Worm (Caenorhabditis elegans): ENCODE data around the gene vps-60.

The vps-60 gene

DNA sequence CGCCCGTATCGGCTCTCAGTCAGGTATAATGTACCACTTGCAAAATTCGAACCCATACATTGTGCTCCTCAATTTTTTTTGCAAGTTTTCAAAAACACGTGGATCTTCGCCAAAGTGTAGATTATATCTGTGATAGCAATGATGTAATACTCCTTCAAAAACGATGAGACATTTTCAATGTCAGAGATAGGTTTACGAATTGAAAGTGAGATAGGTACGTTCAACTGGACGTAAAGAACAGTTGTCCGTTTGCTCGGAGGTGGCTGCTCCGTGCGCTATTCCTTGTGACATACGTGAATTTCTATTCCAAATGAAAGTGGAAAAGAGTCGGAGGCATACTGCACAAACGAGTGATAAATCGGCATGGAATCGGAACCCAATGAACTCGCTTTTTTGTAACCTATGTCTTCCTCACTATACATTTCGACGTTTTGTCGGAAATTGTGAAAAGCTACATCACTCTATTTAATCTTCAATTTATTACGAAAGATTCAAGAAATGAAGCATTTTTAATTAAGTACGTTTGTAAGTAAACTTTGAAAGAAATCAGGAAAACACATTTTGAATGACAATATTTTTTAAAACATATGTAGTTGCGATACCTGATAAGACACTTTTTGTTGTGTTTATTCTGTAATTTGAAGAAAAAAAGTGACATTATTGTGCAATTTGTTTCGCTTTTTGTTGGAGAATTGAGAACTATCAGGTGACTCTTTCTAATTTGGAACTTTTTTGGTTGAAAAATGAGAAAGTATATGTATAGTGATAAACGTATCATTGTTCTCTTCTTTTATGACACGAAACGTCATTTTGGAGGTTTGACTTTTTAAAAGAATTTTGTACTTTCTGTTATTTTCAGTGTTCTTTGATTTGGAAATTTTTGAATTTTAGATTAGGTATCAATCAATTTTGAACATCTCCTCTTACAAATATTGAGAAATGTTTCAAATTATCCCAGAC is 48.8 kb upstream of the vps-60 start:
- peak; percentile 28 for TF ChIP-seq fos-1 (tag; optimal IDR thresholded peaks at IDR 0.05)
- no peak for TF ChIP-seq unc-55 (GFP tag; optimal IDR thresholded peaks at IDR 0.05)
- peak; percentile 74 for TF ChIP-seq sma-9 (GFP tag; optimal IDR thresholded peaks at IDR 0.05)
- TF ChIP-seq sma-9 (tag; optimal IDR thresholded peaks at IDR 0.05) = no peak
- TF ChIP-seq F13H6.1 (tag; optimal IDR thresholded peaks at IDR 0.05) = peak; percentile 51
- peak; percentile 81 for TF ChIP-seq nhr-129 (tag; optimal IDR thresholded peaks at IDR 0.05)
- TF ChIP-seq blmp-1 (tag; optimal IDR thresholded peaks at IDR 0.05; ENCODE audit: insufficient read depth) = peak; percentile 30
- TF ChIP-seq nhr-77 (tag; optimal IDR thresholded peaks at IDR 0.05) = no peak
- peak; percentile 46 for TF ChIP-seq nhr-6 (tag; optimal IDR thresholded peaks at IDR 0.05)

DNA sequence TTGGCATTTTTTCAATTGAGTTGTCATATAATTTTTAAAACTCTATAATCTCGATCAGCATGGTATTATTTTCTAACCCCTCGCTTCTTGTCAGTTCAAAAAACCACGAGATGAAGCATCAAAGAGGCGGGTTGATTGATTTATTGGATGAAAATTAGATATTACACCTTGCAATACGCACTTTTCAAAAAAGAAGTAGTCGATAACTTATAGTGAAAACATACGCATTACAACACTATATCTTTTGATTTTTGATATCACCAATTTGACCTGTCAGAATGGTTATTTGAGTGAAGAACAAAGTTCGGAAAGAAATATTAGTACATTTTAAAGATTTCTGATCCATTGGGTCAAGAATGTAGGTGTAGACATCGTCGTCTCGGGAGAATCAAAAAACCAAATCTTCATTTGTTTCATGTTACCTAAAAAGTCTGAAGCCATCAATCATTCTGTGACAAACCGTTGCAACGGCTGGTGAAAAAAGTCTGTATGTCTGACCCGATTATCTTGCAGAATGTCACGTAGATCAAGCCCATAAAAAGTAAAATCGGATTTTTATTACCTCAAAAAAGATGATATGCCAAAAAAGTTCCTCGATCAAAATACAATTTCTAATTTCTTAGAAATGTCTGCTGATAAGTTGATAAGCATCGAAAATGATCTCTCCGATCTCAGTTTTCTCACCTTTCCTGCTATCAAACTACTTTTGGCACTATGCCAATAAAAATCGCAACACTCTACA is 47.3 kb upstream of the vps-60 start:
- TF ChIP-seq sma-9 (GFP tag; optimal IDR thresholded peaks at IDR 0.05) (peak; percentile 61), sma-9 (tag; optimal IDR thresholded peaks at IDR 0.05) (no peak), nhr-11 (tag; optimal IDR thresholded peaks at IDR 0.05) (no peak), lin-11 (tag; optimal IDR thresholded peaks at IDR 0.05) (no peak), nhr-23 (tag; optimal IDR thresholded peaks at IDR 0.05) (no peak), mab-5 (tag; optimal IDR thresholded peaks at IDR 0.05) (peak; percentile 57), skn-1 (tag; optimal IDR thresholded peaks at IDR 0.05) (no peak), ztf-1 (GFP tag; conservative IDR thresholded peaks at IDR 0.05) (no peak), nhr-6 (tag; optimal IDR thresholded peaks at IDR 0.05) (peak; percentile 5), Y55F3AM.14 (GFP tag; optimal IDR thresholded peaks at IDR 0.05) (no peak), sma-3 (GFP tag; optimal IDR thresholded peaks at IDR 0.05) (peak; percentile 30), mbf-1 (tag; optimal IDR thresholded peaks at IDR 0.05) (no peak), fos-1 (tag; optimal IDR thresholded peaks at IDR 0.05) (peak; percentile 54), F13H6.1 (tag; optimal IDR thresholded peaks at IDR 0.05) (no peak), blmp-1 (tag; optimal IDR thresholded peaks at IDR 0.05; ENCODE audit: insufficient read depth) (peak; percentile 70), lsy-2 (tag; optimal IDR thresholded peaks at IDR 0.05) (no peak), snpc-4 (tag; optimal IDR thresholded peaks at IDR 0.05) (no peak), elt-1 (tag; optimal IDR thresholded peaks at IDR 0.05) (no peak), lin-13 (GFP tag; optimal IDR thresholded peaks at IDR 0.05) (no peak), unc-55 (GFP tag; optimal IDR thresholded peaks at IDR 0.05) (no peak), gmeb-1 (tag; optimal IDR thresholded peaks at IDR 0.05) (no peak), egl-27 (tag; optimal IDR thresholded peaks at IDR 0.05) (peak; percentile 10), ama-1 (optimal IDR thresholded peaks at IDR 0.05) (no peak), C34F6.9 (tag; optimal IDR thresholded peaks at IDR 0.05) (no peak), ceh-82 (tag; optimal IDR thresholded peaks at IDR 0.05) (no peak), nhr-10 (tag; optimal IDR thresholded peaks at IDR 0.05) (no peak), nhr-129 (tag; optimal IDR thresholded peaks at IDR 0.05) (no peak), elt-3 (tag; optimal IDR thresholded peaks at IDR 0.05) (no peak), nhr-77 (tag; optimal IDR thresholded peaks at IDR 0.05) (no peak), R02D3.7 (tag; optimal IDR thresholded peaks at IDR 0.05) (no peak), unc-39 (tag; optimal IDR thresholded peaks at IDR 0.05) (no peak), dmd-4 (tag; optimal IDR thresholded peaks at IDR 0.05) (no peak), crh-2 (tag; optimal IDR thresholded peaks at IDR 0.05) (no peak), ztf-4 (tag; optimal IDR thresholded peaks at IDR 0.05) (no peak), nhr-237 (tag; optimal IDR thresholded peaks at IDR 0.05) (no peak), unc-62 (GFP tag; optimal IDR thresholded peaks at IDR 0.05) (peak; percentile 25), sem-4 (tag; optimal IDR thresholded peaks at IDR 0.05) (no peak), alr-1 (tag; optimal IDR thresholded peaks at IDR 0.05) (no peak), aly-2 (tag; optimal IDR thresholded peaks at IDR 0.05) (no peak), lin-39 (tag; optimal IDR thresholded peaks at IDR 0.05) (no peak), nhr-12 (tag; optimal IDR thresholded peaks at IDR 0.05) (no peak), ztf-11 (tag; optimal IDR thresholded peaks at IDR 0.05) (no peak), ZK546.5 (tag; optimal IDR thresholded peaks at IDR 0.05) (no peak), nhr-21 (tag; optimal IDR thresholded peaks at IDR 0.05) (peak; percentile 61), nhr-25 (tag; optimal IDR thresholded peaks at IDR 0.05) (peak; percentile 39)
